Worm (Caenorhabditis elegans): Measurements from ENCODE around the gene Y62H9A.14.

DNA sequence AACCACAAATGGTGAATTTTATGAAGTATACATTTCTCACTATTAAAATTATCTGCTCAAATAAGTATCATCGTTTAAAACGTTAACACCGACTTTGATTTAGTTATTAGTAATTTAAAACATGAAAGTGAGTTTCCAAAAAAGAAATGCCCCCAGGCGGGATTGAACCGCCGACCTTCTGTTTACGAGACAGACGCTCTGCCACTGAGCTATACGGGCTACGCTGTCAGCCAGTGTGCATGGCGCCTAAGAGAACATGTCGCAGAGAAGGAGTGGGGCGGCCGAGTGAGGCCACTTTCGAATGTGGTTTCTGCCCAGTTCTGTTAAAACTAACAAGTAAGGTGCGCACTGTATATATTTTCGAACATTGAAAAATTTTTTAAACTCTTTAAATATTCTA is 13.9 kb downstream of the Y62H9A.14 start:
- TF ChIP-seq R02D3.7 (tag; optimal IDR thresholded peaks at IDR 0.05): no peak
- TF ChIP-seq egl-27 (tag; optimal IDR thresholded peaks at IDR 0.05): no peak
- no peak for TF ChIP-seq ztf-4 (tag; optimal IDR thresholded peaks at IDR 0.05)
- peak; percentile 20 for TF ChIP-seq skn-1 (tag; optimal IDR thresholded peaks at IDR 0.05)
- TF ChIP-seq fos-1 (tag; optimal IDR thresholded peaks at IDR 0.05): no peak
- TF ChIP-seq nhr-23 (tag; optimal IDR thresholded peaks at IDR 0.05): no peak
- no peak for TF ChIP-seq nhr-237 (tag; optimal IDR thresholded peaks at IDR 0.05)
- peak; percentile 6 for TF ChIP-seq snpc-4 (tag; optimal IDR thresholded peaks at IDR 0.05)
- no peak for TF ChIP-seq ama-1 (optimal IDR thresholded peaks at IDR 0.05)
- no peak for TF ChIP-seq daf-12 (tag; optimal IDR thresholded peaks at IDR 0.05)
- TF ChIP-seq pha-4 (tag; optimal IDR thresholded peaks at IDR 0.05): peak; percentile 56
- TF ChIP-seq ZK546.5 (tag; optimal IDR thresholded peaks at IDR 0.05): no peak
